Fruit fly (Drosophila melanogaster) whole organism, embryonic: ENCODE data around the gene CG2772.

Experiments
- Bteb2 ChIP-seq: fragments of 200-800 bp; sonication (Bioruptor generic); optimal IDR thresholded peaks from 2 replicates; lab custom pipeline; 2016; ENCODE audit warnings: missing biosample characterization, missing genetic modification characterization
- CG10209 ChIP-seq: fragments of 200-800 bp; sonication (Bioruptor generic); optimal IDR thresholded peaks from 3 replicates; lab custom pipeline; 2017; ENCODE audit warnings: missing biosample characterization, mild to moderate bottlenecking, missing genetic modification characterization, missing genetic modification reagents
- CG10979 ChIP-seq: fragments of 200-800 bp; sonication (Bioruptor generic); optimal IDR thresholded peaks from 2 replicates; lab custom pipeline; 2018; ENCODE audit warnings: missing biosample characterization, mild to moderate bottlenecking, missing genetic modification characterization, moderate library complexity
- CG11504 ChIP-seq: fragments of 200-800 bp; sonication (Bioruptor generic); optimal IDR thresholded peaks from 3 replicates; lab custom pipeline; 2019; ENCODE audit warnings: missing biosample characterization, mild to moderate bottlenecking, missing genetic modification characterization, moderate library complexity
- CG12104 ChIP-seq: fragments of 200-800 bp; sonication (Bioruptor generic); optimal IDR thresholded peaks from 3 replicates; lab custom pipeline; 2016; ENCODE audit warnings: missing biosample characterization, missing genetic modification characterization
- CG13775 ChIP-seq: fragments of 200-800 bp; sonication (Bioruptor generic); optimal IDR thresholded peaks from 3 replicates; lab custom pipeline; 2017; ENCODE audit warnings: missing biosample characterization, mild to moderate bottlenecking, missing genetic modification characterization
- CG14014 ChIP-seq: fragments of 200-800 bp; sonication (Bioruptor generic); IDR thresholded peaks from 2 replicates; pipeline ENCODE4 v1.3.6; 2022; ENCODE audit warnings: missing biosample characterization, missing genetic modification characterization
- CG14441 ChIP-seq: fragments of 200-800 bp; sonication (Bioruptor generic); IDR thresholded peaks from 2 replicates; pipeline ENCODE4 v1.3.6; 2022; ENCODE audit warnings: missing biosample characterization, missing genetic modification characterization
- CG15269 ChIP-seq: fragments of 200-800 bp; sonication (Bioruptor generic); optimal IDR thresholded peaks from 2 replicates; lab custom pipeline; 2018; ENCODE audit warnings: missing biosample characterization, mild to moderate bottlenecking, missing genetic modification characterization, moderate library complexity
- CG16815 ChIP-seq: fragments of 200-800 bp; sonication (Bioruptor generic); optimal IDR thresholded peaks from 3 replicates; lab custom pipeline; 2017; ENCODE audit warnings: missing biosample characterization, mild to moderate bottlenecking, missing genetic modification characterization
- CG17359 ChIP-seq: fragments of 200-800 bp; sonication (Bioruptor generic); optimal IDR thresholded peaks from 3 replicates; lab custom pipeline; 2018; ENCODE audit warnings: missing biosample characterization, mild to moderate bottlenecking, missing genetic modification characterization, moderate library complexity
- CG17385 ChIP-seq: fragments of 200-800 bp; sonication (Bioruptor generic); optimal IDR thresholded peaks from 3 replicates; lab custom pipeline; 2018; ENCODE audit warnings: missing biosample characterization, mild to moderate bottlenecking, missing genetic modification characterization
- CG2116 ChIP-seq: fragments of 200-800 bp; sonication (Bioruptor generic); optimal IDR thresholded peaks from 3 replicates; lab custom pipeline; 2018; ENCODE audit warnings: missing biosample characterization, mild to moderate bottlenecking, missing genetic modification characterization
- CG2678 ChIP-seq: fragments of 200-800 bp; sonication (Bioruptor generic); optimal IDR thresholded peaks from 3 replicates; lab custom pipeline; 2019; ENCODE audit warnings: missing biosample characterization, mild to moderate bottlenecking, missing genetic modification characterization, moderate library complexity
- CG30403 ChIP-seq: fragments of 200-800 bp; sonication (Bioruptor generic); optimal IDR thresholded peaks from 3 replicates; lab custom pipeline; 2016; ENCODE audit warnings: missing biosample characterization, missing genetic modification characterization
- CG31388 ChIP-seq: fragments of 200-800 bp; sonication (Bioruptor generic); optimal IDR thresholded peaks from 2 replicates; lab custom pipeline; 2016; ENCODE audit warnings: missing biosample characterization, missing genetic modification characterization
- CG3281 ChIP-seq: fragments of 200-800 bp; sonication (Bioruptor generic); optimal IDR thresholded peaks from 3 replicates; lab custom pipeline; 2017; ENCODE audit warnings: missing biosample characterization, mild to moderate bottlenecking, missing genetic modification characterization
- CG3838 ChIP-seq: fragments of 200-800 bp; sonication (Bioruptor generic); optimal IDR thresholded peaks from 3 replicates; lab custom pipeline; 2016; ENCODE audit warnings: missing biosample characterization, missing genetic modification characterization
- CG4730 ChIP-seq: fragments of 200-800 bp; sonication (Bioruptor generic); IDR thresholded peaks from 2 replicates; pipeline ENCODE4 v1.3.6; 2022; ENCODE audit warnings: missing biosample characterization, missing genetic modification characterization
- CG5180 ChIP-seq: fragments of 200-800 bp; sonication (Bioruptor generic); optimal IDR thresholded peaks from 3 replicates; lab custom pipeline; 2017; ENCODE audit warnings: missing biosample characterization, missing genetic modification characterization, mild to moderate bottlenecking, moderate library complexity, missing genetic modification reagents
- CG8290 ChIP-seq, 3 experiments: fragments of 200-800 bp; sonication (Bioruptor generic); optimal IDR thresholded peaks; 2 replicates each; lab custom pipeline; 2016 to 2019; ENCODE audit warnings: missing biosample characterization in 3 of 3, missing genetic modification characterization in 3 of 3, mild to moderate bottlenecking in 2 of 3, moderate library complexity in 1 of 3
- CG8478 ChIP-seq: fragments of >200 bp; optimal IDR thresholded peaks from 2 replicates; lab custom pipeline; 2018
- CG9876 ChIP-seq: fragments of 200-800 bp; sonication (Bioruptor generic); optimal IDR thresholded peaks from 2 replicates; lab custom pipeline; 2016; ENCODE audit warnings: missing biosample characterization, missing genetic modification characterization
- E2f1 ChIP-seq: fragments of 200-800 bp; sonication (Bioruptor generic); IDR thresholded peaks from 2 replicates; pipeline ENCODE4 v1.3.6; 2022; ENCODE audit warnings: missing biosample characterization, missing genetic modification characterization
- Gug ChIP-seq: fragments of 200-800 bp; sonication (Bioruptor generic); IDR thresholded peaks from 4 replicates; pipeline ENCODE4 v1.3.6; 2022; ENCODE audit warnings: missing biosample characterization, missing genetic modification characterization
- HLH3B ChIP-seq: fragments of 200-800 bp; sonication (Bioruptor generic); IDR thresholded peaks from 2 replicates; pipeline ENCODE4 v1.3.6; 2022; ENCODE audit warnings: missing biosample characterization, missing genetic modification characterization
- Hr51 ChIP-seq, 2 experiments: fragments of 200-800 bp; sonication (Bioruptor generic); optimal IDR thresholded peaks; 2 replicates in 1 of 2; 3 replicates in 1 of 2; lab custom pipeline; 2016 to 2018; ENCODE audit warnings: missing biosample characterization in 2 of 2, missing genetic modification characterization in 2 of 2, mild to moderate bottlenecking in 1 of 2, moderate library complexity in 1 of 2
- Oli ChIP-seq: fragments of 200-800 bp; sonication (Bioruptor generic); optimal IDR thresholded peaks from 2 replicates; lab custom pipeline; 2018; ENCODE audit warnings: missing biosample characterization, mild to moderate bottlenecking, missing genetic modification characterization, moderate library complexity
- PHDP ChIP-seq: fragments of 200-800 bp; sonication (Bioruptor generic); optimal IDR thresholded peaks from 3 replicates; lab custom pipeline; 2018; ENCODE audit warnings: missing biosample characterization, mild to moderate bottlenecking, missing genetic modification characterization, moderate library complexity
- Rx ChIP-seq: fragments of 200-800 bp; sonication (Bioruptor generic); IDR thresholded peaks from 2 replicates; pipeline ENCODE4 v1.3.6; 2022; ENCODE audit warnings: missing biosample characterization, missing genetic modification characterization
- Scr ChIP-seq: fragments of 200-800 bp; sonication (Bioruptor generic); IDR thresholded peaks from 2 replicates; pipeline ENCODE4 v1.3.6; 2022; ENCODE audit warnings: missing biosample characterization, missing genetic modification characterization; ENCODE audit not compliant: partially characterized antibody
- al ChIP-seq: fragments of 200-800 bp; sonication (Bioruptor generic); IDR thresholded peaks from 2 replicates; pipeline ENCODE4 v1.3.6; 2022; ENCODE audit warnings: missing biosample characterization, missing genetic modification characterization
- az2 ChIP-seq: fragments of 200-800 bp; sonication (Bioruptor generic); optimal IDR thresholded peaks from 3 replicates; lab custom pipeline; 2016; ENCODE audit warnings: missing biosample characterization, missing genetic modification characterization
- bbx ChIP-seq: fragments of 200-800 bp; sonication (Bioruptor generic); IDR thresholded peaks from 2 replicates; pipeline ENCODE4 v1.3.6; 2022; ENCODE audit warnings: missing biosample characterization, missing genetic modification characterization; ENCODE audit not compliant: partially characterized antibody
- cato ChIP-seq: fragments of 200-800 bp; sonication (Bioruptor generic); optimal IDR thresholded peaks from 2 replicates; lab custom pipeline; 2016; ENCODE audit warnings: missing biosample characterization, missing genetic modification characterization, borderline replicate concordance
- chinmo ChIP-seq: fragments of 200-800 bp; sonication (Bioruptor generic); IDR thresholded peaks from 4 replicates; pipeline ENCODE4 v1.3.6; 2022; ENCODE audit warnings: missing biosample characterization, missing genetic modification characterization; ENCODE audit not compliant: partially characterized antibody
- dmrt99B ChIP-seq: fragments of 200-800 bp; sonication (Bioruptor generic); optimal IDR thresholded peaks from 2 replicates; lab custom pipeline; 2018; ENCODE audit warnings: missing biosample characterization, mild to moderate bottlenecking, missing genetic modification characterization, moderate library complexity
- en ChIP-seq: fragments of 200-800 bp; sonication (Bioruptor generic); optimal IDR thresholded peaks from 2 replicates; lab custom pipeline; 2016; ENCODE audit warnings: missing biosample characterization, missing genetic modification characterization
- ewg ChIP-seq: fragments of 200-800 bp; sonication (Bioruptor generic); optimal IDR thresholded peaks from 3 replicates; lab custom pipeline; 2017; ENCODE audit warnings: mild to moderate bottlenecking, missing biosample characterization, missing genetic modification reagents, missing genetic modification characterization
- gem ChIP-seq: fragments of 200-800 bp; sonication (Bioruptor generic); optimal IDR thresholded peaks from 2 replicates; lab custom pipeline; 2019; ENCODE audit warnings: missing biosample characterization, mild to moderate bottlenecking, missing genetic modification characterization, moderate library complexity
- p53 ChIP-seq: fragments of 200-800 bp; sonication (Bioruptor generic); optimal IDR thresholded peaks from 2 replicates; lab custom pipeline; 2016; ENCODE audit warnings: missing biosample characterization, missing genetic modification characterization
- pan ChIP-seq, 4 experiments: fragments of >200 bp in 3 of 4; fragments of 200-800 bp in 1 of 4; sonication (Bioruptor generic) in 1 of 4; optimal IDR thresholded peaks in 3 of 4; IDR thresholded peaks in 1 of 4; 2 replicates each; pipeline versions ENCODE4 v1.3.6 to Lab custom; 2017 to 2022; ENCODE audit warnings: missing biosample characterization in 2 of 4, missing genetic modification characterization in 2 of 4, mixed read lengths in 1 of 4
- ro ChIP-seq: fragments of 200-800 bp; sonication (Bioruptor generic); IDR thresholded peaks from 2 replicates; pipeline ENCODE4 v1.3.6; 2022; ENCODE audit warnings: missing biosample characterization, missing genetic modification characterization
- sisA ChIP-seq: fragments of 200-800 bp; sonication (Bioruptor generic); IDR thresholded peaks from 2 replicates; pipeline ENCODE4 v1.3.6; 2022; ENCODE audit warnings: missing biosample characterization, missing genetic modification characterization
- ssp ChIP-seq: fragments of 200-800 bp; sonication (Bioruptor generic); IDR thresholded peaks from 2 replicates; pipeline ENCODE4 v1.3.6; 2022; ENCODE audit warnings: missing biosample characterization, missing genetic modification characterization
- stc ChIP-seq: fragments of 200-800 bp; sonication (Bioruptor generic); IDR thresholded peaks from 2 replicates; pipeline ENCODE4 v1.3.6; 2022; ENCODE audit warnings: missing biosample characterization, missing genetic modification characterization
- stwl ChIP-seq: fragments of 200-800 bp; sonication (Bioruptor generic); optimal IDR thresholded peaks from 3 replicates; lab custom pipeline; 2018; ENCODE audit warnings: missing biosample characterization, mild to moderate bottlenecking, missing genetic modification characterization, moderate library complexity
- tll ChIP-seq, 2 experiments: fragments of 200-800 bp in 1 of 2; fragments of >200 bp in 1 of 2; sonication (Bioruptor generic) in 1 of 2; optimal IDR thresholded peaks; 2 replicates each; lab custom pipeline; 2017 to 2019; ENCODE audit warnings: missing biosample characterization in 2 of 2, missing genetic modification characterization in 2 of 2, mild to moderate bottlenecking in 1 of 2, moderate library complexity in 1 of 2

CG2772 gene

DNA sequence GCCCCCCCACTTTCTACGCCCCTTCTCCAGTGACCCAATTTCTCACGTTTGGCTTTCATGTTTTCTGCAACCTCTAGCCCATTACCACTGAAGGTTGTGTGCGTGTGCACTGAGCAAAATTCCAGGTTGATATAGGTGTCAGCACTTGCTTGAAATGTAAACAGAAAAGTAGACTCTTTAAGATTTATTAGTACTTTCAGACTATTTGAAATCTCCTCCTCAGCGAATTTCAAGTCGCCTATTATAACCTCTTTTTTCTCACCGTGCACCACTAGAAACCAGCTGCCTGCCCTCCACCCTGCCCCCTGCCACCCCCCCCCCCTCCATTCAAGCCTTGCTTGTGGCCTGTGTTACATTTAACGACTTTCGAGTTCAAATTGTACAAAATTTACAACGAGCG lies 10.7 kb upstream of the CG2772 start (continued):
- TF ChIP-seq CG13775 (GFP tag; lab: Kevin White, UChicago) = no peak
- peak; percentile 82 for TF ChIP-seq sisA (GFP tag; lab: Robert Waterston, UW)
- no peak for TF ChIP-seq en (GFP tag; lab: Kevin White, UChicago)
- TF ChIP-seq tll (GFP tag; optimal IDR thresholded peaks at IDR 0.05; lab: Kevin White, UChicago) = no peak
- peak; percentile 57 for TF ChIP-seq CG10979 (tag; lab: Kevin White, UChicago)
- TF ChIP-seq PHDP (tag; lab: Kevin White, UChicago) = peak; percentile 12
- TF ChIP-seq CG10209 (GFP tag; lab: Kevin White, UChicago) = peak; percentile 53
- no peak for TF ChIP-seq CG8478 (lab: Kevin White, UChicago)
- peak; percentile 53; the same call in 1 of the 2 replicates for TF ChIP-seq ssp (GFP tag; lab: Robert Waterston, UW)
- no peak for TF ChIP-seq al (GFP tag; lab: Robert Waterston, UW)
- no peak for TF ChIP-seq CG3281 (GFP tag; lab: Kevin White, UChicago)
- no peak for TF ChIP-seq CG12104 (GFP tag; lab: Kevin White, UChicago)
- 0 out of 2 replicates have a peak, but pooled peaks have one; percentile 23 for TF ChIP-seq CG4730
- TF ChIP-seq CG31388 (GFP tag; lab: Kevin White, UChicago) = no peak
- TF ChIP-seq ewg (GFP tag; lab: Kevin White, UChicago) = peak; percentile 47
- TF ChIP-seq gem (tag; lab: Kevin White, UChicago) = peak; percentile 64
- TF ChIP-seq az2 (GFP tag; lab: Kevin White, UChicago) = peak; percentile 37
- peak; percentile 35; the same call in 2 of the 4 replicates for TF ChIP-seq Gug (GFP tag; lab: Robert Waterston, UW)
- TF ChIP-seq CG14014 = peak; percentile 47; the same call in 1 of the 2 replicates
- TF ChIP-seq CG17385 = peak; percentile 10
- no peak for TF ChIP-seq stwl (tag; lab: Kevin White, UChicago)
- no peak for TF ChIP-seq bbx (GFP tag; lab: Robert Waterston, UW)
- TF ChIP-seq, all 482 proteins: peak for 170

DNA sequence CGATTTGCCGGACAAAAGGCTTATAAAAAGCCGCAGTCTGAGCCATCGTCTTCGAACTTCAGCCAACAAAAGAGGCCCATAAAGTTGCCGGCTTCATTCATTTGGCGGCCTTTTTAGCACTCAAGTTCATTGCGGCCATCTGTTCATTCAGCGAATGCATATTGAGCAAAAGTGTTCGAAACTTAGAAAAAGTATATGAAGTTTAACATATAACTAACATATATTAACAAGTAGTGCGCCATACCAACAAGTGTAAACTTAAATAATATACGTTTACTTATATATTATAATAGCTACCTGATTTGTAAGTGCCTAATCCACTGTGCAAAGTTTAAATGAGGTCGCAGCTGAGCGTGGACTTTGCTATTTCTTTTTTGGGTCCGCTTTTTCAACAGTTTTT lies 9.4 kb upstream of the CG2772 start:
- TF ChIP-seq chinmo (GFP tag; lab: Robert Waterston, UW) = no peak
- TF ChIP-seq CG2678 (tag; lab: Kevin White, UChicago) = peak; percentile 13
- TF ChIP-seq CG16815 (GFP tag; lab: Kevin White, UChicago) = no peak
- peak in 1 of 2 experiments; percentile 44 for TF ChIP-seq Hr51 (GFP tag; optimal IDR thresholded peaks at IDR 0.05; lab: Kevin White, UChicago)
- peak; percentile 13 for TF ChIP-seq CG11504 (tag; lab: Kevin White, UChicago)
- no peak for TF ChIP-seq ro (GFP tag; lab: Robert Waterston, UW)
- TF ChIP-seq CG8290 (GFP tag; optimal IDR thresholded peaks at IDR 0.05; lab: Kevin White, UChicago) = no peak
- no peak for TF ChIP-seq CG8290 (tag; optimal IDR thresholded peaks at IDR 0.05; lab: Kevin White, UChicago)
- TF ChIP-seq HLH3B (GFP tag; lab: Robert Waterston, UW) = 0 out of 2 replicates have a peak, but pooled peaks have one; percentile 13
- no peak for TF ChIP-seq Scr (GFP tag; lab: Robert Waterston, UW)
- TF ChIP-seq gem (tag; lab: Kevin White, UChicago) = peak; percentile 25
- TF ChIP-seq Oli (tag; lab: Kevin White, UChicago) = peak; percentile 15
- TF ChIP-seq stc (GFP tag; lab: Robert Waterston, UW) = 0 out of 2 replicates have a peak, but pooled peaks have one; percentile 39
- no peak for TF ChIP-seq E2f1 (GFP tag; lab: Robert Waterston, UW)
- TF ChIP-seq CG2116 (GFP tag; lab: Kevin White, UChicago) = no peak
- peak; percentile 28 for TF ChIP-seq dmrt99B (tag; lab: Kevin White, UChicago)
- peak; percentile 21; the same call in 1 of the 2 replicates for TF ChIP-seq CG14441 (GFP tag; lab: Robert Waterston, UW)
- TF ChIP-seq Bteb2 (GFP tag; lab: Kevin White, UChicago) = no peak
- TF ChIP-seq CG9876 = no peak
- TF ChIP-seq CG17359 (tag; lab: Kevin White, UChicago) = peak; percentile 19
- no peak for TF ChIP-seq Rx (GFP tag; lab: Robert Waterston, UW)
- TF ChIP-seq bbx (GFP tag; lab: Robert Waterston, UW) = no peak
- TF ChIP-seq pan (optimal IDR thresholded peaks at IDR 0.05; lab: Kevin White, UChicago) = no peak
- TF ChIP-seq pan (GFP tag; optimal IDR thresholded peaks at IDR 0.05 in 1 of 2, IDR thresholded peaks at IDR 0.05 in 1 of 2) = peak in 1 of 2 experiments; percentile 59
- TF ChIP-seq CG5180 (GFP tag; lab: Kevin White, UChicago) = peak; percentile 54
- no peak for TF ChIP-seq p53
- TF ChIP-seq CG30403 (GFP tag; lab: Kevin White, UChicago) = no peak
- TF ChIP-seq CG3838 (GFP tag; lab: Kevin White, UChicago) = no peak
- TF ChIP-seq CG15269 (tag; lab: Kevin White, UChicago) = peak; percentile 23
- no peak for TF ChIP-seq cato (GFP tag; lab: Kevin White, UChicago)
